Fruit fly (Drosophila melanogaster) whole organism, embryonic: ENCODE measurements around the gene Or83a.
A peak's percentile ranks its signal among the peaks of the same experiment; 100 is the strongest.

Experiments
- CG11093 ChIP-seq: fragments of 200-800 bp; sonication (Bioruptor generic); IDR thresholded peaks from 3 replicates; pipeline ENCODE4 v1.3.6; 2022; ENCODE audit warnings: missing biosample characterization, missing genetic modification characterization
- CG11560 ChIP-seq: fragments of 200-800 bp; sonication (Bioruptor generic); IDR thresholded peaks from 3 replicates; pipeline ENCODE4 v1.3.6; 2022; ENCODE audit warnings: missing biosample characterization, missing genetic modification characterization
- CG12104 ChIP-seq: fragments of 200-800 bp; sonication (Bioruptor generic); optimal IDR thresholded peaks from 3 replicates; lab custom pipeline; 2016; ENCODE audit warnings: missing biosample characterization, missing genetic modification characterization
- CG13424 ChIP-seq: fragments of 200-800 bp; sonication (Bioruptor generic); optimal IDR thresholded peaks from 2 replicates; lab custom pipeline; 2019; ENCODE audit warnings: missing biosample characterization, mild to moderate bottlenecking, missing genetic modification characterization, moderate library complexity
- CG14014 ChIP-seq: fragments of 200-800 bp; sonication (Bioruptor generic); IDR thresholded peaks from 2 replicates; pipeline ENCODE4 v1.3.6; 2022; ENCODE audit warnings: missing biosample characterization, missing genetic modification characterization
- CG14860 ChIP-seq: fragments of 200-800 bp; sonication (Bioruptor generic); IDR thresholded peaks from 3 replicates; pipeline ENCODE4 v1.3.6; 2022; ENCODE audit warnings: missing biosample characterization, missing genetic modification characterization; ENCODE audit not compliant: partially characterized antibody
- CG16815 ChIP-seq: fragments of 200-800 bp; sonication (Bioruptor generic); optimal IDR thresholded peaks from 3 replicates; lab custom pipeline; 2017; ENCODE audit warnings: missing biosample characterization, mild to moderate bottlenecking, missing genetic modification characterization
- CG17359 ChIP-seq: fragments of 200-800 bp; sonication (Bioruptor generic); optimal IDR thresholded peaks from 3 replicates; lab custom pipeline; 2018; ENCODE audit warnings: missing biosample characterization, mild to moderate bottlenecking, missing genetic modification characterization, moderate library complexity
- CG17912 ChIP-seq: fragments of 200-800 bp; sonication (Bioruptor generic); optimal IDR thresholded peaks from 2 replicates; lab custom pipeline; 2018; ENCODE audit warnings: missing biosample characterization, mild to moderate bottlenecking, missing genetic modification characterization
- CG34422 ChIP-seq: fragments of 200-800 bp; sonication (Bioruptor generic); IDR thresholded peaks from 3 replicates; pipeline ENCODE4 v1.3.6; 2022; ENCODE audit warnings: missing biosample characterization, missing genetic modification characterization
- CG43689 ChIP-seq: fragments of 200-800 bp; sonication (Bioruptor generic); IDR thresholded peaks from 2 replicates; pipeline ENCODE4 v1.3.6; 2022; ENCODE audit warnings: missing biosample characterization, missing genetic modification characterization
- CG4707 ChIP-seq: fragments of 200-800 bp; sonication (Bioruptor generic); optimal IDR thresholded peaks from 2 replicates; lab custom pipeline; 2018; ENCODE audit warnings: missing biosample characterization, mild to moderate bottlenecking, missing genetic modification characterization, moderate library complexity
- CG5245 ChIP-seq: fragments of 200-800 bp; sonication (Bioruptor generic); optimal IDR thresholded peaks from 3 replicates; lab custom pipeline; 2016; ENCODE audit warnings: missing biosample characterization, missing genetic modification characterization
- CG6854 ChIP-seq: fragments of 200-800 bp; sonication (Bioruptor generic); optimal IDR thresholded peaks from 3 replicates; lab custom pipeline; 2017; ENCODE audit warnings: missing biosample characterization, mild to moderate bottlenecking, missing genetic modification characterization
- CG7556 ChIP-seq: fragments of 200-800 bp; sonication (Bioruptor generic); optimal IDR thresholded peaks from 2 replicates; lab custom pipeline; 2017; ENCODE audit warnings: missing biosample characterization, mild to moderate bottlenecking, missing genetic modification characterization
- CG8478 ChIP-seq: fragments of >200 bp; optimal IDR thresholded peaks from 2 replicates; lab custom pipeline; 2018
- CG9727 ChIP-seq: fragments of 200-800 bp; sonication (Bioruptor generic); optimal IDR thresholded peaks from 3 replicates; lab custom pipeline; 2017; ENCODE audit warnings: missing biosample characterization, mild to moderate bottlenecking, missing genetic modification characterization
- Dbx ChIP-seq: fragments of 200-800 bp; sonication (Bioruptor generic); IDR thresholded peaks from 3 replicates; pipeline ENCODE4 v1.3.6; 2022; ENCODE audit warnings: missing biosample characterization, missing genetic modification characterization
- Fer1 ChIP-seq: fragments of 200-800 bp; sonication (Bioruptor generic); optimal IDR thresholded peaks from 2 replicates; lab custom pipeline; 2017; ENCODE audit warnings: missing biosample characterization, mild to moderate bottlenecking, missing genetic modification characterization
- H15 ChIP-seq: fragments of 200-800 bp; sonication (Bioruptor generic); IDR thresholded peaks from 3 replicates; pipeline ENCODE4 v1.3.6; 2022; ENCODE audit warnings: missing biosample characterization, missing genetic modification characterization
- Mes4 ChIP-seq: fragments of 200-800 bp; sonication (Bioruptor generic); optimal IDR thresholded peaks from 2 replicates; lab custom pipeline; 2016; ENCODE audit warnings: missing biosample characterization, missing genetic modification characterization
- Nf-YC ChIP-seq: fragments of 200-800 bp; optimal IDR thresholded peaks from 3 replicates; lab custom pipeline; 2019; ENCODE audit warnings: missing biosample characterization, mild to moderate bottlenecking, missing genetic modification characterization, moderate library complexity
- Oaz ChIP-seq: fragments of 200-800 bp; sonication (Bioruptor generic); IDR thresholded peaks from 2 replicates; pipeline ENCODE4 v1.3.6; 2022; ENCODE audit warnings: missing biosample characterization, missing genetic modification characterization
- Opbp ChIP-seq: fragments of 200-800 bp; sonication (Bioruptor generic); IDR thresholded peaks from 3 replicates; pipeline ENCODE4 v1.3.6; 2022; ENCODE audit warnings: missing biosample characterization, missing genetic modification characterization; ENCODE audit not compliant: partially characterized antibody
- PHDP ChIP-seq: fragments of 200-800 bp; sonication (Bioruptor generic); optimal IDR thresholded peaks from 3 replicates; lab custom pipeline; 2018; ENCODE audit warnings: missing biosample characterization, mild to moderate bottlenecking, missing genetic modification characterization, moderate library complexity
- Pdp1 ChIP-seq, 2 experiments: fragments of 200-800 bp; sonication (Bioruptor generic); optimal IDR thresholded peaks; 3 replicates each; lab custom pipeline; 2016; ENCODE audit warnings: missing biosample characterization in 2 of 2, missing genetic modification characterization in 2 of 2, mild to moderate bottlenecking in 1 of 2, moderate library complexity in 1 of 2
- Poxn ChIP-seq: fragments of 200-800 bp; sonication (Bioruptor generic); IDR thresholded peaks from 2 replicates; pipeline ENCODE4 v1.3.6; 2022; ENCODE audit warnings: missing biosample characterization, missing genetic modification characterization
- Scr ChIP-seq: fragments of 200-800 bp; sonication (Bioruptor generic); IDR thresholded peaks from 2 replicates; pipeline ENCODE4 v1.3.6; 2022; ENCODE audit warnings: missing biosample characterization, missing genetic modification characterization; ENCODE audit not compliant: partially characterized antibody
- Ssrp ChIP-seq: fragments of 200-800 bp; sonication (Bioruptor generic); optimal IDR thresholded peaks from 2 replicates; lab custom pipeline; 2018; ENCODE audit warnings: missing biosample characterization, mild to moderate bottlenecking, missing genetic modification characterization, moderate library complexity
- Taf1 ChIP-seq: fragments of 200-800 bp; sonication (Bioruptor generic); IDR thresholded peaks from 2 replicates; pipeline ENCODE4 v1.3.6; 2022; ENCODE audit warnings: missing biosample characterization, missing genetic modification characterization
- Trl ChIP-seq, 3 experiments: fragments of >200 bp in 2 of 3; fragments of 200-800 bp in 1 of 3; sonication (Bioruptor generic) in 1 of 3; optimal IDR thresholded peaks; 2 replicates in 1 of 3; 3 replicates in 2 of 3; lab custom pipeline; 2016 to 2017; ENCODE audit warnings: missing biosample characterization in 1 of 3, missing genetic modification characterization in 1 of 3
- amos ChIP-seq: fragments of 200-800 bp; sonication (Bioruptor generic); IDR thresholded peaks from 2 replicates; pipeline ENCODE4 v1.3.6; 2022; ENCODE audit warnings: missing biosample characterization, missing genetic modification characterization; ENCODE audit not compliant: partially characterized antibody
- ash1 ChIP-seq: fragments of 200-800 bp; sonication (Bioruptor generic); optimal IDR thresholded peaks from 2 replicates; lab custom pipeline; 2018; ENCODE audit warnings: missing biosample characterization, mild to moderate bottlenecking, missing genetic modification characterization
- bsh ChIP-seq, 2 experiments: fragments of 200-800 bp; sonication (Bioruptor generic); optimal IDR thresholded peaks; 2 replicates each; lab custom pipeline; 2017 to 2018; ENCODE audit warnings: mild to moderate bottlenecking in 2 of 2, missing biosample characterization in 2 of 2, missing genetic modification characterization in 2 of 2, moderate library complexity in 1 of 2
- cas ChIP-seq: fragments of 200-800 bp; sonication (Bioruptor generic); IDR thresholded peaks from 2 replicates; pipeline ENCODE4 v1.3.6; 2022; ENCODE audit warnings: missing biosample characterization, missing genetic modification characterization
- fd64A ChIP-seq: fragments of 200-800 bp; sonication (Bioruptor generic); optimal IDR thresholded peaks from 3 replicates; lab custom pipeline; 2018; ENCODE audit warnings: missing biosample characterization, mild to moderate bottlenecking, missing genetic modification characterization
- ftz-f1 ChIP-seq: fragments of 200-800 bp; sonication (Bioruptor generic); optimal IDR thresholded peaks from 2 replicates; lab custom pipeline; 2016; ENCODE audit warnings: missing biosample characterization, missing genetic modification characterization
- gro ChIP-seq: fragments of 200-800 bp; sonication (Bioruptor generic); optimal IDR thresholded peaks from 2 replicates; lab custom pipeline; 2016; ENCODE audit warnings: missing biosample characterization, missing genetic modification characterization
- jing ChIP-seq: fragments of 200-800 bp; sonication (Bioruptor generic); optimal IDR thresholded peaks from 2 replicates; lab custom pipeline; 2018; ENCODE audit warnings: missing biosample characterization, mild to moderate bottlenecking, missing genetic modification characterization
- kay ChIP-seq: fragments of 200-800 bp; sonication (Bioruptor generic); optimal IDR thresholded peaks from 2 replicates; lab custom pipeline; 2016; ENCODE audit warnings: missing biosample characterization, missing genetic modification characterization
- knrl ChIP-seq: fragments of 200-800 bp; sonication (Bioruptor generic); IDR thresholded peaks from 3 replicates; pipeline ENCODE4 v1.3.6; 2022; ENCODE audit warnings: missing biosample characterization, missing genetic modification characterization; ENCODE audit not compliant: partially characterized antibody
- lab ChIP-seq: fragments of 200-800 bp; sonication (Bioruptor generic); optimal IDR thresholded peaks from 3 replicates; lab custom pipeline; 2017; ENCODE audit warnings: missing biosample characterization, missing genetic modification characterization, mild to moderate bottlenecking, moderate library complexity, missing genetic modification reagents
- lmd ChIP-seq: fragments of 200-800 bp; sonication (Bioruptor generic); IDR thresholded peaks from 2 replicates; pipeline ENCODE4 v1.3.6; 2022; ENCODE audit warnings: missing biosample characterization, missing genetic modification characterization
- lola ChIP-seq, 3 experiments: fragments of >200 bp in 2 of 3; fragments of 200-800 bp in 1 of 3; sonication (Bioruptor generic) in 1 of 3; optimal IDR thresholded peaks; 2 replicates each; lab custom pipeline; 2017 to 2019; ENCODE audit warnings: missing biosample characterization in 3 of 3, missing genetic modification characterization in 3 of 3, mild to moderate bottlenecking in 1 of 3, moderate library complexity in 1 of 3
- nmo ChIP-seq: fragments of 200-800 bp; sonication (Bioruptor generic); optimal IDR thresholded peaks from 2 replicates; lab custom pipeline; 2018; ENCODE audit warnings: missing biosample characterization, mild to moderate bottlenecking, missing genetic modification characterization, moderate library complexity
- odd ChIP-seq: fragments of 200-800 bp; sonication (Bioruptor generic); optimal IDR thresholded peaks from 2 replicates; lab custom pipeline; 2017; ENCODE audit warnings: missing biosample characterization, mild to moderate bottlenecking, missing genetic modification characterization
- salm ChIP-seq: fragments of 200-800 bp; sonication (Bioruptor generic); optimal IDR thresholded peaks from 2 replicates; lab custom pipeline; 2018; ENCODE audit warnings: missing biosample characterization, mild to moderate bottlenecking, missing genetic modification characterization
- sc ChIP-seq, 3 experiments: fragments of >200 bp in 2 of 3; fragments of 200-800 bp in 1 of 3; sonication (Bioruptor generic) in 1 of 3; optimal IDR thresholded peaks; 2 replicates in 2 of 3; 3 replicates in 1 of 3; lab custom pipeline; 2017; ENCODE audit warnings: mild to moderate bottlenecking in 1 of 3, missing biosample characterization in 1 of 3, missing genetic modification characterization in 1 of 3, missing genetic modification reagents in 1 of 3
- seq ChIP-seq: fragments of 200-800 bp; sonication (Bioruptor generic); IDR thresholded peaks from 2 replicates; pipeline ENCODE4 v1.3.6; 2022; ENCODE audit warnings: missing biosample characterization, missing genetic modification characterization
- yki ChIP-seq: fragments of >200 bp; optimal IDR thresholded peaks from 3 replicates; lab custom pipeline; 2018

Or83a gene

DNA sequence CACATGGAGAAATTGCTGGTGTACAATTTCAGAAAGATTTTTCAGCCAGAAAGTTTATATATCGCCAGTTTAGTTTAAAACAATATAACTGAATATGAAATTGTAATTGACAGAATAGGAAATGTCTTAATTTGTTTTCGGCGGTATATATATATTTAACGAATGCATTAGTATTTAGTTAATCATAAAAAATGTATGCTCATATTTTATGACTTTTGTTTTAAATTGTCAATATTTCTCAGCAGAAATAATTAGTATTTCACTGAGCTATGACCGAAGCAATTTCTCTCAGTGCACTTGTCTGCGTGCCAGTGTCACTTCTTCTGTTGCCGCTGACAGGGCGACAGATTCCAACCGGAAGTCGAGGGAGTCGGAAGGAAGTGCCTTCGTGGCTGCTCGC lies 14.0 kb upstream of the Or83a start (continued):
- TF ChIP-seq CG13424 (peak; percentile 60), kay (GFP tag; lab: Kevin White, UChicago) (no peak), knrl (GFP tag; lab: Robert Waterston, UW) (no peak), CG43689 (no peak), PHDP (tag; lab: Kevin White, UChicago) (no peak), jing (GFP tag; lab: Kevin White, UChicago) (no peak), CG14014 (GFP tag; lab: Robert Waterston, UW) (no peak), CG9727 (GFP tag; lab: Kevin White, UChicago) (peak; percentile 74), Fer1 (peak; percentile 65), ash1 (GFP tag; lab: Kevin White, UChicago) (no peak), CG8478 (lab: Kevin White, UChicago) (no peak), gro (GFP tag; lab: Kevin White, UChicago) (no peak), lab (GFP tag; lab: Kevin White, UChicago) (peak; percentile 59), CG5245 (GFP tag; lab: Kevin White, UChicago) (no peak), Ssrp (tag; lab: Kevin White, UChicago) (no peak), H15 (GFP tag; lab: Robert Waterston, UW) (no peak), cas (GFP tag; lab: Robert Waterston, UW) (no peak), Dbx (GFP tag; lab: Robert Waterston, UW) (no peak), amos (no peak), nmo (peak; percentile 48), Taf1 (GFP tag; lab: Robert Waterston, UW) (no peak), Scr (GFP tag; lab: Robert Waterston, UW) (no peak), CG7556 (GFP tag; lab: Kevin White, UChicago) (peak; percentile 75), CG34422 (no peak), seq (GFP tag; lab: Robert Waterston, UW) (no peak), fd64A (GFP tag; lab: Kevin White, UChicago) (no peak), CG11560 (tag; lab: Robert Waterston, UW) (0 out of 3 replicates have a peak, but pooled peaks have one; percentile 21), Oaz (no peak), CG17359 (tag; lab: Kevin White, UChicago) (peak; percentile 42), bsh (GFP tag; optimal IDR thresholded peaks at IDR 0.05; lab: Kevin White, UChicago) (no peak), yki (lab: Kevin White, UChicago) (no peak), CG14860 (no peak), salm (tag; lab: Kevin White, UChicago) (no peak), CG11093 (GFP tag; lab: Robert Waterston, UW) (no peak), odd (GFP tag; lab: Kevin White, UChicago) (no peak), Poxn (GFP tag; lab: Robert Waterston, UW) (no peak), Trl (optimal IDR thresholded peaks at IDR 0.05; lab: Kevin White, UChicago) (no peak), Trl (GFP tag; optimal IDR thresholded peaks at IDR 0.05; lab: Kevin White, UChicago) (no peak), Pdp1 (GFP tag; optimal IDR thresholded peaks at IDR 0.05; lab: Kevin White, UChicago) (no peak), ftz-f1 (GFP tag; lab: Kevin White, UChicago) (no peak), CG6854 (GFP tag; lab: Kevin White, UChicago) (peak; percentile 19), CG12104 (GFP tag; lab: Kevin White, UChicago) (peak; percentile 11), CG4707 (no peak), Nf-YC (tag; lab: Kevin White, UChicago) (peak; percentile 45), lmd (no peak), Opbp (GFP tag; lab: Robert Waterston, UW) (no peak), CG16815 (peak; percentile 23), Mes4 (no peak), lola (GFP tag; optimal IDR thresholded peaks at IDR 0.05; lab: Kevin White, UChicago) (no peak), CG17912 (GFP tag; lab: Kevin White, UChicago) (no peak), sc (optimal IDR thresholded peaks at IDR 0.05; lab: Kevin White, UChicago) (no peak), sc (GFP tag; optimal IDR thresholded peaks at IDR 0.05; lab: Kevin White, UChicago) (no peak)
